Worm (Caenorhabditis elegans) whole organism, young adult: ENCODE results near the gene K03B8.6.

Source experiments
- D2030.7 ChIP-seq: fragments of 200-800 bp; sonication (Bioruptor generic); IDR thresholded peaks from 2 replicates; pipeline ENCODE4 v1.3.6; 2022; ENCODE audit warnings: missing genetic modification reagents, missing genetic modification characterization, missing compliant biosample characterization
- F39B2.1 ChIP-seq: fragments of 200-800 bp; sonication (Bioruptor generic); IDR thresholded peaks from 2 replicates; pipeline ENCODE4 v1.3.6; 2022; ENCODE audit warnings: missing genetic modification reagents, missing genetic modification characterization, missing compliant biosample characterization
- athp-1 ChIP-seq: sonication (generic microtip); optimal IDR thresholded peaks from 2 replicates; lab custom pipeline; 2017; ENCODE audit warnings: mild to moderate bottlenecking, missing genetic modification characterization, missing compliant biosample characterization
- ccch-3 ChIP-seq: fragments of 200-800 bp; sonication (Bioruptor generic); optimal IDR thresholded peaks from 2 replicates; lab custom pipeline; 2018; ENCODE audit warnings: mild to moderate bottlenecking, missing genetic modification characterization, missing compliant biosample characterization
- ceh-40 ChIP-seq: fragments of 200-800 bp; sonication (Bioruptor generic); IDR thresholded peaks from 2 replicates; pipeline ENCODE4 v1.3.6; 2022; ENCODE audit warnings: missing genetic modification characterization, missing compliant biosample characterization
- ceh-79 ChIP-seq: sonication (generic microtip); optimal IDR thresholded peaks from 2 replicates; lab custom pipeline; 2017; ENCODE audit warnings: mild to moderate bottlenecking, missing genetic modification characterization, missing compliant biosample characterization
- dpl-1 ChIP-seq: fragments of 150-350 bp; optimal IDR thresholded peaks from 2 replicates; lab custom pipeline; 2014; ENCODE audit warnings: missing biosample characterization, missing genetic modification reagents, missing genetic modification characterization
- egl-18 ChIP-seq: fragments of 200-800 bp; sonication (Bioruptor generic); IDR thresholded peaks from 2 replicates; pipeline ENCODE4 v1.3.6; 2022; ENCODE audit warnings: missing genetic modification reagents, missing genetic modification characterization, missing compliant biosample characterization
- let-607 ChIP-seq, 2 experiments: fragments of 200-800 bp in 1 of 2; sonication (Bioruptor generic) in 1 of 2; sonication (generic microtip) in 1 of 2; optimal IDR thresholded peaks; 2 replicates each; lab custom pipeline; 2016 to 2018; ENCODE audit warnings: mild to moderate bottlenecking in 2 of 2, missing compliant biosample characterization in 2 of 2, missing genetic modification characterization in 2 of 2, moderate library complexity in 2 of 2, missing genotype in 1 of 2
- lsl-1 ChIP-seq: fragments of 200-800 bp; sonication (Bioruptor generic); optimal IDR thresholded peaks from 2 replicates; lab custom pipeline; 2018; ENCODE audit warnings: mild to moderate bottlenecking, missing genetic modification characterization, moderate library complexity, missing compliant biosample characterization
- madf-3 ChIP-seq: fragments of 200-800 bp; sonication (Bioruptor generic); IDR thresholded peaks from 2 replicates; pipeline ENCODE4 v1.3.6; 2022; ENCODE audit warnings: missing genetic modification reagents, missing genetic modification characterization, missing compliant biosample characterization
- nhr-179 ChIP-seq: sonication (generic microtip); optimal IDR thresholded peaks from 2 replicates; lab custom pipeline; 2016; ENCODE audit warnings: mild to moderate bottlenecking, missing genetic modification characterization, missing compliant biosample characterization

DNA sequence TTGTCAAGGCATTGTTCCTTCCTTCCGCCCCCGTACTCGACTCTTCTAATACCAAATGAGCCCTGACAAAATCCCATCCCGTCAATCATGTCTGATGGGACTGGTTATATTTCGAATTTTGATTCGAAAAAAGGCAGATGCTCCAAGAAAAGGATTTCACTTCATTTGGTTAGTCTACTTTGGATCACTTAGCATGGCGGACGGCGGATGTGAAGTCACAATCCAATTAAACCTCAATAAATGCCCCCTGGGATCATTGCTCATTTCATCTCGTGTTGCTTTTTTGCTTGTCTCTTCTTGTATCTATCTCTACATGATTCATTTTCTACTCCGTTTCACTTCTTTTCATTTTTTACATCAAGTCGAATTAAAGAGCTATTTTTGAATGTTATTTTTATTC lies 28.0 kb upstream of the K03B8.6 start:
- TF ChIP-seq F39B2.1 (GFP tag; lab: Robert Waterston, UW) (no peak), nhr-179 (tag; lab: Kevin White, UChicago) (no peak), lsl-1 (GFP tag; lab: Kevin White, UChicago) (no peak), dpl-1 (GFP tag; lab: Kevin White, UChicago) (no peak), D2030.7 (no peak), let-607 (tag; optimal IDR thresholded peaks at IDR 0.05; lab: Kevin White, UChicago) (no peak), egl-18 (GFP tag; lab: Robert Waterston, UW) (no peak), athp-1 (tag; lab: Kevin White, UChicago) (no peak), ccch-3 (GFP tag; lab: Kevin White, UChicago) (no peak), ceh-79 (no peak), ceh-40 (GFP tag; lab: Robert Waterston, UW) (no peak), madf-3 (GFP tag; lab: Robert Waterston, UW) (no peak)
